Worm (Caenorhabditis elegans) whole organism, young adult: ENCODE measurements around the gene atgp-1.

Experiments used
- B0336.3 ChIP-seq: fragments of 200-800 bp; sonication (Bioruptor generic); IDR thresholded peaks from 2 replicates; pipeline ENCODE4 v1.3.6; 2022; ENCODE audit warnings: missing genetic modification characterization, missing compliant biosample characterization
- C06A6.2 ChIP-seq: fragments of 200-800 bp; sonication (Bioruptor generic); conservative IDR thresholded peaks from 2 replicates; pipeline ENCODE4 v1.3.6; 2022; ENCODE audit warnings: missing genetic modification characterization, missing compliant biosample characterization
- sea-2 ChIP-seq: fragments of 200-800 bp; sonication (Bioruptor generic); IDR thresholded peaks from 2 replicates; pipeline ENCODE4 v1.3.6; 2022; ENCODE audit warnings: missing genetic modification characterization, missing compliant biosample characterization

- TF ChIP-seq B0336.3 (GFP tag; lab: Robert Waterston, UW): no peak
- TF ChIP-seq sea-2 (GFP tag; lab: Robert Waterston, UW): no peak
- no peak for TF ChIP-seq C06A6.2 (GFP tag; lab: Robert Waterston, UW)
Observed at ce11 chrIV:17264714-17265113, 4.4 kb upstream of the atgp-1 start, which contains the start of gene F26D10.13.
